Fruit fly (Drosophila melanogaster) whole organism, pupa: ENCODE data around the gene Awh.

Experiments used
- CG15710 ChIP-seq: fragments of 200-800 bp; sonication (Bioruptor generic); optimal IDR thresholded peaks from 2 replicates; lab custom pipeline; 2018; ENCODE audit warnings: missing biosample characterization, mild to moderate bottlenecking, missing genetic modification characterization, moderate library complexity
- CG34367 ChIP-seq: fragments of 200-800 bp; sonication (Bioruptor generic); optimal IDR thresholded peaks from 2 replicates; lab custom pipeline; 2018; ENCODE audit warnings: missing biosample characterization, mild to moderate bottlenecking, missing genetic modification characterization
- CG8301 ChIP-seq: fragments of 200-800 bp; sonication (Bioruptor generic); optimal IDR thresholded peaks from 2 replicates; lab custom pipeline; 2018; ENCODE audit warnings: missing biosample characterization, mild to moderate bottlenecking, missing genetic modification characterization
- Ets98B ChIP-seq: fragments of 200-800 bp; sonication (Bioruptor generic); IDR thresholded peaks from 2 replicates; pipeline ENCODE4 v1.3.6; 2022; ENCODE audit warnings: missing biosample characterization, missing genetic modification characterization
- fd96Ca ChIP-seq: fragments of 200-800 bp; sonication (Bioruptor generic); IDR thresholded peaks from 3 replicates; pipeline ENCODE4 v1.3.6; 2022; ENCODE audit warnings: missing biosample characterization, missing genetic modification characterization
- rn ChIP-seq: fragments of 200-800 bp; sonication (Bioruptor generic); IDR thresholded peaks from 2 replicates; pipeline ENCODE4 v1.3.6; 2022; ENCODE audit warnings: missing biosample characterization, missing genetic modification characterization

- no peak for TF ChIP-seq Ets98B (GFP tag; lab: Robert Waterston, UW)
- TF ChIP-seq CG34367 (tag; lab: Kevin White, UChicago): no peak
- TF ChIP-seq rn (GFP tag; lab: Robert Waterston, UW): no peak
- TF ChIP-seq CG8301 (tag; lab: Kevin White, UChicago): no peak
- no peak for TF ChIP-seq CG15710 (tag; lab: Kevin White, UChicago)
- no peak for TF ChIP-seq fd96Ca (GFP tag; lab: Robert Waterston, UW)
Measured at dm6 chr3L:3847810-3848326, 1.9 kb downstream of the Awh start.
